Fruit fly (Drosophila melanogaster): ENCODE data around the gene CG17359.

dm6 chr3L:14031171-14032126 is 32.4 kb upstream of the CG17359 start, which contains the start of the genes CG6650 and endos:
- TF ChIP-seq insv (optimal IDR thresholded peaks at IDR 0.05) (no peak), h (optimal IDR thresholded peaks at IDR 0.05) (no peak), Sin3A (optimal IDR thresholded peaks at IDR 0.05) (no peak)
